Worm (Caenorhabditis elegans) whole organism, midembryonic: ENCODE measurements around the gene T23G4.127.

Source experiments
- T22C8.4 ChIP-seq: fragments of 200-800 bp; sonication (Bioruptor generic); IDR thresholded peaks from 2 replicates; pipeline ENCODE4 v1.3.6; 2022; ENCODE audit warnings: missing genetic modification characterization, missing compliant biosample characterization
- cog-1 ChIP-seq: sonication (generic microtip); optimal IDR thresholded peaks from 2 replicates; lab custom pipeline; 2016; ENCODE audit warnings: missing genetic modification characterization, missing compliant biosample characterization
- flt-1 ChIP-seq: fragments of 200-800 bp; sonication (Bioruptor generic); IDR thresholded peaks from 2 replicates; pipeline ENCODE4 v1.3.6; 2022; ENCODE audit warnings: missing genetic modification characterization, missing compliant biosample characterization
- klf-2 ChIP-seq: fragments of 200-800 bp; sonication (Bioruptor generic); conservative IDR thresholded peaks from 2 replicates; pipeline ENCODE4 v1.3.6; 2022; ENCODE audit warnings: missing genetic modification reagents, missing genetic modification characterization, missing compliant biosample characterization
- med-1 ChIP-seq: sonication (generic microtip); optimal IDR thresholded peaks from 2 replicates; lab custom pipeline; 2017; ENCODE audit warnings: missing genetic modification characterization, mild to moderate bottlenecking, missing compliant biosample characterization, antibody characterized with exemption, missing genetic modification reagents; ENCODE audit not compliant: insufficient read depth
- ref-1 ChIP-seq: fragments of 200-800 bp; sonication (Bioruptor generic); conservative IDR thresholded peaks from 2 replicates; pipeline ENCODE4 v1.3.6; 2022; ENCODE audit warnings: missing genetic modification reagents, missing genetic modification characterization, missing compliant biosample characterization
- tab-1 ChIP-seq: fragments of 200-800 bp; sonication (Bioruptor generic); IDR thresholded peaks from 2 replicates; pipeline ENCODE4 v1.3.6; 2022; ENCODE audit warnings: missing genetic modification characterization, missing compliant biosample characterization
- ztf-23 ChIP-seq: fragments of 200-800 bp; sonication (Bioruptor generic); IDR thresholded peaks from 2 replicates; pipeline ENCODE4 v1.3.6; 2022; ENCODE audit warnings: missing genetic modification reagents, missing genetic modification characterization, missing compliant biosample characterization
- ztf-29 ChIP-seq: fragments of 200-800 bp; sonication (Bioruptor generic); IDR thresholded peaks from 2 replicates; pipeline ENCODE4 v1.3.6; 2022; ENCODE audit warnings: missing genetic modification reagents, missing genetic modification characterization, missing compliant biosample characterization

Gene T23G4.127

ce11 chrIV:13698603-13699002 lies at the start of gene T23G4.127:
Gene T23G4.127 (minus strand): TSS chrIV:13698703.
- TF ChIP-seq cog-1 (no peak), ref-1 (GFP tag; lab: Robert Waterston, UW) (no peak), flt-1 (GFP tag; lab: Robert Waterston, UW) (no peak), klf-2 (no peak)

ce11 chrIV:13745409-13745808 lies 46.9 kb upstream of the T23G4.127 start, which contains the start of gene C47A4.5:
Gene C47A4.5 (plus strand): TSS chrIV:13745709.
- TF ChIP-seq med-1 (GFP tag; lab: Kevin White, UChicago) (no peak), ref-1 (GFP tag; lab: Robert Waterston, UW) (no peak), ztf-29 (GFP tag; lab: Robert Waterston, UW) (no peak), klf-2 (no peak), ztf-23 (no peak), T22C8.4 (GFP tag; lab: Robert Waterston, UW) (no peak), cog-1 (no peak), flt-1 (GFP tag; lab: Robert Waterston, UW) (no peak), tab-1 (GFP tag; lab: Robert Waterston, UW) (no peak)

ce11 chrIV:13742244-13742643 lies 43.7 kb upstream of the T23G4.127 start, which contains the start of gene C47A4.3:
Gene C47A4.3 (minus strand): TSS chrIV:13742344.
- no peak for TF ChIP-seq tab-1 (GFP tag; lab: Robert Waterston, UW)
- TF ChIP-seq ref-1 (GFP tag; lab: Robert Waterston, UW): no peak
- no peak for TF ChIP-seq klf-2
- no peak for TF ChIP-seq ztf-29 (GFP tag; lab: Robert Waterston, UW)
- TF ChIP-seq med-1 (GFP tag; lab: Kevin White, UChicago): no peak
- TF ChIP-seq T22C8.4 (GFP tag; lab: Robert Waterston, UW): no peak
- TF ChIP-seq ztf-23: no peak
- no peak for TF ChIP-seq cog-1
- TF ChIP-seq flt-1 (GFP tag; lab: Robert Waterston, UW): no peak

- TF ChIP-seq ref-1 (GFP tag; lab: Robert Waterston, UW): no peak
- TF ChIP-seq flt-1 (GFP tag; lab: Robert Waterston, UW): no peak
- TF ChIP-seq tab-1 (GFP tag; lab: Robert Waterston, UW): no peak
- no peak for TF ChIP-seq ztf-29 (GFP tag; lab: Robert Waterston, UW)
- TF ChIP-seq klf-2: no peak
- no peak for TF ChIP-seq med-1 (GFP tag; lab: Kevin White, UChicago)
- no peak for TF ChIP-seq cog-1
- TF ChIP-seq ztf-23: no peak
- no peak for TF ChIP-seq T22C8.4 (GFP tag; lab: Robert Waterston, UW)
Measured at ce11 chrIV:13727865-13728264, 29.4 kb upstream of the T23G4.127 start.

ce11 chrIV:13726630-13727029 lies 28.1 kb upstream of the T23G4.127 start, which contains the start of gene ent-4:
Gene ent-4 (plus strand): TSS chrIV:13726930.
- no peak for TF ChIP-seq ztf-29 (GFP tag; lab: Robert Waterston, UW)
- TF ChIP-seq cog-1: no peak
- no peak for TF ChIP-seq ztf-23
- no peak for TF ChIP-seq tab-1 (GFP tag; lab: Robert Waterston, UW)
- TF ChIP-seq klf-2: no peak
- TF ChIP-seq med-1 (GFP tag; lab: Kevin White, UChicago): no peak
- TF ChIP-seq flt-1 (GFP tag; lab: Robert Waterston, UW): no peak
- TF ChIP-seq ref-1 (GFP tag; lab: Robert Waterston, UW): no peak
- no peak for TF ChIP-seq T22C8.4 (GFP tag; lab: Robert Waterston, UW)

- TF ChIP-seq cog-1: no peak
- no peak for TF ChIP-seq ztf-29 (GFP tag; lab: Robert Waterston, UW)
- TF ChIP-seq med-1 (GFP tag; lab: Kevin White, UChicago): no peak
- no peak for TF ChIP-seq ref-1 (GFP tag; lab: Robert Waterston, UW)
- no peak for TF ChIP-seq flt-1 (GFP tag; lab: Robert Waterston, UW)
- no peak for TF ChIP-seq T22C8.4 (GFP tag; lab: Robert Waterston, UW)
- TF ChIP-seq tab-1 (GFP tag; lab: Robert Waterston, UW): no peak
- TF ChIP-seq klf-2: no peak
- no peak for TF ChIP-seq ztf-23
Measured at ce11 chrIV:13725201-13725600, 26.7 kb upstream of the T23G4.127 start.

- TF ChIP-seq cog-1: no peak
- TF ChIP-seq T22C8.4 (GFP tag; lab: Robert Waterston, UW): no peak
- TF ChIP-seq ztf-23: no peak
- no peak for TF ChIP-seq ref-1 (GFP tag; lab: Robert Waterston, UW)
- TF ChIP-seq flt-1 (GFP tag; lab: Robert Waterston, UW): no peak
- no peak for TF ChIP-seq med-1 (GFP tag; lab: Kevin White, UChicago)
- no peak for TF ChIP-seq klf-2
- TF ChIP-seq ztf-29 (GFP tag; lab: Robert Waterston, UW): no peak
- no peak for TF ChIP-seq tab-1 (GFP tag; lab: Robert Waterston, UW)
Measured at ce11 chrIV:13721000-13721399, 22.5 kb upstream of the T23G4.127 start.

ce11 chrIV:13718918-13719317 lies 20.4 kb upstream of the T23G4.127 start:
- TF ChIP-seq cog-1 (no peak), ztf-29 (GFP tag; lab: Robert Waterston, UW) (no peak), tab-1 (GFP tag; lab: Robert Waterston, UW) (no peak), med-1 (GFP tag; lab: Kevin White, UChicago) (no peak)

ce11 chrIV:13716735-13717134 lies 18.2 kb upstream of the T23G4.127 start:
- TF ChIP-seq tab-1 (GFP tag; lab: Robert Waterston, UW): no peak

- no peak for TF ChIP-seq T22C8.4 (GFP tag; lab: Robert Waterston, UW)
- no peak for TF ChIP-seq med-1 (GFP tag; lab: Kevin White, UChicago)
- TF ChIP-seq klf-2: no peak
- no peak for TF ChIP-seq ztf-23
- no peak for TF ChIP-seq tab-1 (GFP tag; lab: Robert Waterston, UW)
- TF ChIP-seq cog-1: no peak
- TF ChIP-seq ref-1 (GFP tag; lab: Robert Waterston, UW): no peak
- no peak for TF ChIP-seq ztf-29 (GFP tag; lab: Robert Waterston, UW)
- TF ChIP-seq flt-1 (GFP tag; lab: Robert Waterston, UW): no peak
Measured at ce11 chrIV:13716279-13716678, 17.8 kb upstream of the T23G4.127 start, which contains the start of gene C47A4.1. Gene C47A4.1 (minus strand): TSS chrIV:13716379.
